Worm (Caenorhabditis elegans) whole organism, mixed stage, embryonic: Measurements from ENCODE around the gene cct-5.

Experiments
- blmp-1 ChIP-seq: fragments of 150-350 bp; optimal IDR thresholded peaks from 2 replicates; lab custom pipeline; 2014; ENCODE audit warnings: missing biosample characterization, missing genetic modification characterization
- drap-1 ChIP-seq: fragments of 200-800 bp; sonication (Bioruptor generic); optimal IDR thresholded peaks from 3 replicates; lab custom pipeline; 2018; ENCODE audit warnings: mild to moderate bottlenecking, missing genetic modification characterization, missing compliant biosample characterization
- elt-1 ChIP-seq: sonication (generic microtip); optimal IDR thresholded peaks from 2 replicates; lab custom pipeline; 2017; ENCODE audit warnings: missing genetic modification characterization, mild to moderate bottlenecking, missing compliant biosample characterization, antibody characterized with exemption, moderate library complexity, borderline replicate concordance; ENCODE audit not compliant: insufficient read depth
- elt-3 ChIP-seq: fragments of 150-350 bp; optimal IDR thresholded peaks from 2 replicates; lab custom pipeline; 2014; ENCODE audit warnings: missing biosample characterization, missing genetic modification characterization
- hlh-1 ChIP-seq: fragments of 150-350 bp; optimal IDR thresholded peaks from 2 replicates; lab custom pipeline; 2014; ENCODE audit warnings: missing biosample characterization, missing genetic modification reagents, missing genetic modification characterization
- lin-13 ChIP-seq: fragments of 150-350 bp; optimal IDR thresholded peaks from 2 replicates; lab custom pipeline; 2014; ENCODE audit warnings: missing biosample characterization, missing genetic modification characterization
- mls-2 ChIP-seq: sonication (generic microtip); optimal IDR thresholded peaks from 2 replicates; lab custom pipeline; 2016; ENCODE audit warnings: mild to moderate bottlenecking, missing genetic modification characterization, moderate library complexity, missing compliant biosample characterization
- nhr-2 ChIP-seq: fragments of 150-350 bp; optimal IDR thresholded peaks from 2 replicates; lab custom pipeline; 2014; ENCODE audit warnings: missing biosample characterization, missing genetic modification characterization
- nhr-28 ChIP-seq: fragments of 150-350 bp; optimal IDR thresholded peaks from 2 replicates; lab custom pipeline; 2014; ENCODE audit warnings: missing biosample characterization, missing genetic modification characterization
- pha-4 ChIP-seq: fragments of 150-350 bp; optimal IDR thresholded peaks from 2 replicates; lab custom pipeline; 2018; ENCODE audit warnings: missing biosample characterization, missing genetic modification reagents, missing genetic modification characterization
- snpc-4 ChIP-seq: fragments of 150-350 bp; optimal IDR thresholded peaks from 2 replicates; lab custom pipeline; 2014; ENCODE audit warnings: missing biosample characterization, missing genetic modification characterization

- TF ChIP-seq hlh-1 (tag; lab: Kevin White, UChicago) (no peak), snpc-4 (tag; lab: Kevin White, UChicago) (no peak), drap-1 (GFP tag; lab: Kevin White, UChicago) (no peak), nhr-28 (no peak), blmp-1 (tag; lab: Kevin White, UChicago) (no peak), mls-2 (tag; lab: Kevin White, UChicago) (no peak), pha-4 (tag; lab: Kevin White, UChicago) (no peak), elt-3 (no peak), nhr-2 (tag; lab: Kevin White, UChicago) (no peak), elt-1 (tag; lab: Kevin White, UChicago) (no peak), lin-13 (tag; lab: Kevin White, UChicago) (no peak)
Measured at ce11 chrIII:4449893-4450579, 57.9 kb downstream of the cct-5 start, which contains the start of gene ceh-43.
